Comparison of ENCODE assay signal across 3 worm cellular contexts in genomic region chrV:20475830-20476229, ce11.
TF ChIP-seq lines count a peak whose summit lies in the region.

Gene B0250.7, minus strand, starts transcription at chrV:20476061.

TF ChIP-seq in whole organism, L3 larva, 47 proteins besides CTCF, POLR2A, EP300 and RAD21:
- TF ChIP-seq nfya-1 (tag; optimal IDR thresholded peaks at IDR 0.05; lab: Kevin White, UChicago; ENCODE audit: insufficient read depth) (peak; percentile 97), skn-1 (tag; optimal IDR thresholded peaks at IDR 0.05; lab: Kevin White, UChicago) (no peak), lsy-12 (tag; optimal IDR thresholded peaks at IDR 0.05; lab: Kevin White, UChicago) (no peak), pha-4 (tag; optimal IDR thresholded peaks at IDR 0.05; lab: Kevin White, UChicago) (no peak), sea-2 (GFP tag; optimal IDR thresholded peaks at IDR 0.05; lab: Kevin White, UChicago) (no peak), ceh-82 (tag; optimal IDR thresholded peaks at IDR 0.05; lab: Kevin White, UChicago) (no peak)

TF ChIP-seq in whole organism, late embryonic, 69 proteins besides CTCF, POLR2A, EP300 and RAD21:
- TF ChIP-seq ceh-18 (tag; optimal IDR thresholded peaks at IDR 0.05; lab: Kevin White, UChicago) (no peak), ceh-24 (tag; optimal IDR thresholded peaks at IDR 0.05; lab: Kevin White, UChicago) (no peak), syd-9 (tag; optimal IDR thresholded peaks at IDR 0.05; lab: Kevin White, UChicago) (no peak), npax-4 (tag; optimal IDR thresholded peaks at IDR 0.05; lab: Kevin White, UChicago) (no peak), pqm-1 (tag; optimal IDR thresholded peaks at IDR 0.05; lab: Kevin White, UChicago) (no peak), pros-1 (tag; optimal IDR thresholded peaks at IDR 0.05; lab: Kevin White, UChicago) (no peak), nfya-1 (tag; optimal IDR thresholded peaks at IDR 0.05; lab: Kevin White, UChicago) (peak; percentile 82)
TF ChIP-seq in whole organism, late embryonic: peak in this region for 1.

TF ChIP-seq in whole organism, mixed stage, embryonic, 35 proteins besides CTCF, POLR2A, EP300 and RAD21:
- TF ChIP-seq unc-120 (tag; optimal IDR thresholded peaks at IDR 0.05; lab: Kevin White, UChicago; ENCODE audit: poor library complexity, severe bottlenecking) (no peak), lsy-2 (tag; optimal IDR thresholded peaks at IDR 0.05; lab: Kevin White, UChicago) (peak; percentile 76), flh-1 (GFP tag; optimal IDR thresholded peaks at IDR 0.05; lab: Kevin White, UChicago) (no peak), ceh-39 (tag; optimal IDR thresholded peaks at IDR 0.05; lab: Kevin White, UChicago) (no peak), ceh-83 (GFP tag; optimal IDR thresholded peaks at IDR 0.05; lab: Kevin White, UChicago) (no peak)

Comparison
In these comparisons a context has a peak if more than half of its experiments do, and no peak if none do; other contexts are left out.
1. Of the 9 proteins assayed by ChIP-seq in both whole organism, late embryonic and whole organism, L3 larva: peak only in whole organism, late embryonic: none; only in whole organism, L3 larva: none; in both: nfya-1; in neither: 8.